Fruit fly (Drosophila melanogaster) whole organism, embryonic: ENCODE measurements around the gene mRpL49.

Experiments
- Ada2b ChIP-seq: fragments of 200-800 bp; sonication (Bioruptor generic); IDR thresholded peaks from 2 replicates; pipeline ENCODE4 v1.3.6; 2022; ENCODE audit warnings: missing biosample characterization, missing genetic modification characterization
- CG10543 ChIP-seq: fragments of 200-800 bp; sonication (Bioruptor generic); optimal IDR thresholded peaks from 3 replicates; lab custom pipeline; 2017; ENCODE audit warnings: missing biosample characterization, mild to moderate bottlenecking, missing genetic modification characterization, moderate library complexity
- CG10654 ChIP-seq: fragments of 200-800 bp; sonication (Bioruptor generic); optimal IDR thresholded peaks from 2 replicates; lab custom pipeline; 2016; ENCODE audit warnings: missing biosample characterization, missing genetic modification characterization
- CG11504 ChIP-seq: fragments of 200-800 bp; sonication (Bioruptor generic); optimal IDR thresholded peaks from 3 replicates; lab custom pipeline; 2019; ENCODE audit warnings: missing biosample characterization, mild to moderate bottlenecking, missing genetic modification characterization, moderate library complexity
- CG15479 ChIP-seq: fragments of 200-800 bp; sonication (Bioruptor generic); optimal IDR thresholded peaks from 3 replicates; lab custom pipeline; 2019; ENCODE audit warnings: missing biosample characterization, mild to moderate bottlenecking, missing genetic modification characterization, moderate library complexity
- CG16863 ChIP-seq: fragments of 200-800 bp; sonication (Bioruptor generic); optimal IDR thresholded peaks from 3 replicates; lab custom pipeline; 2016; ENCODE audit warnings: missing biosample characterization, missing genetic modification characterization
- CG2712 ChIP-seq: fragments of 200-800 bp; optimal IDR thresholded peaks from 3 replicates; lab custom pipeline; 2019; ENCODE audit warnings: missing biosample characterization, mild to moderate bottlenecking, missing genetic modification characterization, moderate library complexity
- CG31224 ChIP-seq: fragments of 200-800 bp; sonication (Bioruptor generic); IDR thresholded peaks from 2 replicates; pipeline ENCODE4 v1.3.6; 2022; ENCODE audit warnings: missing biosample characterization, missing genetic modification characterization
- CG32532 ChIP-seq: fragments of 200-800 bp; sonication (Bioruptor generic); IDR thresholded peaks from 2 replicates; pipeline ENCODE4 v1.3.6; 2022; ENCODE audit warnings: missing biosample characterization, missing genetic modification characterization
- CG4282 ChIP-seq: fragments of 200-800 bp; sonication (Bioruptor generic); optimal IDR thresholded peaks from 2 replicates; lab custom pipeline; 2016; ENCODE audit warnings: missing biosample characterization, missing genetic modification characterization
- CG7786 ChIP-seq: fragments of 200-800 bp; sonication (Bioruptor generic); optimal IDR thresholded peaks from 2 replicates; lab custom pipeline; 2016; ENCODE audit warnings: missing biosample characterization, missing genetic modification characterization
- CG9727 ChIP-seq: fragments of 200-800 bp; sonication (Bioruptor generic); optimal IDR thresholded peaks from 3 replicates; lab custom pipeline; 2017; ENCODE audit warnings: missing biosample characterization, mild to moderate bottlenecking, missing genetic modification characterization
- Ets65A ChIP-seq: fragments of 200-800 bp; sonication (Bioruptor generic); peaks from one replicate; lab custom pipeline; 2016; ENCODE audit warnings: missing biosample characterization, missing genetic modification characterization
- Med ChIP-seq: fragments of 200-800 bp; sonication (Bioruptor generic); peaks from one replicate; lab custom pipeline; 2016; ENCODE audit warnings: missing biosample characterization, missing genetic modification characterization, mild to moderate bottlenecking, inconsistent platforms, moderate library complexity
- Mes4 ChIP-seq: fragments of 200-800 bp; sonication (Bioruptor generic); optimal IDR thresholded peaks from 2 replicates; lab custom pipeline; 2016; ENCODE audit warnings: missing biosample characterization, missing genetic modification characterization
- Side ChIP-seq: fragments of 200-800 bp; sonication (Bioruptor generic); optimal IDR thresholded peaks from 2 replicates; lab custom pipeline; 2016; ENCODE audit warnings: missing biosample characterization, missing genetic modification characterization
- Sox100B ChIP-seq: fragments of 200-800 bp; sonication (Bioruptor generic); optimal IDR thresholded peaks from 3 replicates; lab custom pipeline; 2018; ENCODE audit warnings: missing biosample characterization, mild to moderate bottlenecking, missing genetic modification characterization
- Ssrp ChIP-seq: fragments of 200-800 bp; sonication (Bioruptor generic); optimal IDR thresholded peaks from 2 replicates; lab custom pipeline; 2018; ENCODE audit warnings: missing biosample characterization, mild to moderate bottlenecking, missing genetic modification characterization, moderate library complexity
- Xrp1 ChIP-seq: fragments of 200-800 bp; sonication (Bioruptor generic); IDR thresholded peaks from 2 replicates; pipeline ENCODE4 v1.3.6; 2022; ENCODE audit warnings: missing biosample characterization, missing genetic modification characterization
- ap ChIP-seq: fragments of 200-800 bp; sonication (Bioruptor generic); IDR thresholded peaks from 2 replicates; pipeline ENCODE4 v1.3.6; 2022; ENCODE audit warnings: missing biosample characterization, missing genetic modification characterization
- ara ChIP-seq: fragments of 200-800 bp; sonication (Bioruptor generic); IDR thresholded peaks from 2 replicates; pipeline ENCODE4 v1.3.6; 2022; ENCODE audit warnings: missing biosample characterization, missing genetic modification characterization
- ato ChIP-seq: fragments of 200-800 bp; sonication (Bioruptor generic); IDR thresholded peaks from 2 replicates; pipeline ENCODE4 v1.3.6; 2022; ENCODE audit warnings: missing biosample characterization, missing genetic modification characterization; ENCODE audit not compliant: partially characterized antibody
- br ChIP-seq: fragments of >200 bp; optimal IDR thresholded peaks from 2 replicates; lab custom pipeline; 2017
- bsh ChIP-seq, 2 experiments: fragments of 200-800 bp; sonication (Bioruptor generic); optimal IDR thresholded peaks; 2 replicates each; lab custom pipeline; 2017 to 2018; ENCODE audit warnings: mild to moderate bottlenecking in 2 of 2, missing biosample characterization in 2 of 2, missing genetic modification characterization in 2 of 2, moderate library complexity in 1 of 2
- btn ChIP-seq: fragments of 200-800 bp; sonication (Bioruptor generic); optimal IDR thresholded peaks from 2 replicates; lab custom pipeline; 2016; ENCODE audit warnings: missing biosample characterization, missing genetic modification characterization
- cg ChIP-seq: fragments of 200-800 bp; sonication (Bioruptor generic); optimal IDR thresholded peaks from 3 replicates; lab custom pipeline; 2019; ENCODE audit warnings: missing biosample characterization, mild to moderate bottlenecking, missing genetic modification characterization, moderate library complexity
- chif ChIP-seq, 2 experiments: fragments of 200-800 bp; sonication (Bioruptor generic); optimal IDR thresholded peaks; 3 replicates each; lab custom pipeline; 2016; ENCODE audit warnings: missing biosample characterization in 2 of 2, missing genetic modification characterization in 2 of 2
- cwo ChIP-seq: fragments of 200-800 bp; sonication (Bioruptor generic); optimal IDR thresholded peaks from 3 replicates; lab custom pipeline; 2017; ENCODE audit warnings: missing biosample characterization, missing genetic modification characterization, mild to moderate bottlenecking, moderate library complexity, missing genetic modification reagents
- danr ChIP-seq: fragments of 200-800 bp; sonication (Bioruptor generic); IDR thresholded peaks from 2 replicates; pipeline ENCODE4 v1.3.6; 2022; ENCODE audit warnings: missing biosample characterization, missing genetic modification characterization
- dpn ChIP-seq, 2 experiments: fragments of 200-800 bp; sonication (Bioruptor generic); optimal IDR thresholded peaks; 3 replicates each; lab custom pipeline; 2016; ENCODE audit warnings: missing biosample characterization in 2 of 2, missing genetic modification characterization in 2 of 2
- emc ChIP-seq: fragments of 200-800 bp; sonication (Bioruptor generic); optimal IDR thresholded peaks from 2 replicates; lab custom pipeline; 2016; ENCODE audit warnings: missing biosample characterization, missing genetic modification characterization
- en ChIP-seq: fragments of 200-800 bp; sonication (Bioruptor generic); optimal IDR thresholded peaks from 2 replicates; lab custom pipeline; 2016; ENCODE audit warnings: missing biosample characterization, missing genetic modification characterization
- ewg ChIP-seq: fragments of 200-800 bp; sonication (Bioruptor generic); optimal IDR thresholded peaks from 3 replicates; lab custom pipeline; 2017; ENCODE audit warnings: mild to moderate bottlenecking, missing biosample characterization, missing genetic modification reagents, missing genetic modification characterization
- exex ChIP-seq: fragments of 200-800 bp; sonication (Bioruptor generic); optimal IDR thresholded peaks from 4 replicates; lab custom pipeline; 2018; ENCODE audit warnings: missing biosample characterization, mild to moderate bottlenecking, missing genetic modification characterization, moderate library complexity
- gce ChIP-seq: fragments of 200-800 bp; sonication (Bioruptor generic); IDR thresholded peaks from 3 replicates; pipeline ENCODE4 v1.3.6; 2022; ENCODE audit warnings: missing biosample characterization, missing genetic modification characterization
- gro ChIP-seq: fragments of 200-800 bp; sonication (Bioruptor generic); optimal IDR thresholded peaks from 2 replicates; lab custom pipeline; 2016; ENCODE audit warnings: missing biosample characterization, missing genetic modification characterization
- hbn ChIP-seq: fragments of 200-800 bp; sonication (Bioruptor generic); IDR thresholded peaks from 2 replicates; pipeline ENCODE4 v1.3.6; 2022; ENCODE audit warnings: missing biosample characterization, missing genetic modification characterization; ENCODE audit not compliant: partially characterized antibody
- inv ChIP-seq: fragments of 200-800 bp; sonication (Bioruptor generic); IDR thresholded peaks from 2 replicates; pipeline ENCODE4 v1.3.6; 2022; ENCODE audit warnings: missing biosample characterization, missing genetic modification characterization; ENCODE audit not compliant: partially characterized antibody
- kah ChIP-seq: fragments of 200-800 bp; sonication (Bioruptor generic); optimal IDR thresholded peaks from 2 replicates; lab custom pipeline; 2018; ENCODE audit warnings: missing biosample characterization, mild to moderate bottlenecking, missing genetic modification characterization
- kni ChIP-seq: fragments of 200-800 bp; sonication (Bioruptor generic); optimal IDR thresholded peaks from 3 replicates; lab custom pipeline; 2017; ENCODE audit warnings: mild to moderate bottlenecking, missing biosample characterization, missing genetic modification reagents, missing genetic modification characterization
- onecut ChIP-seq: fragments of 200-800 bp; sonication (Bioruptor generic); IDR thresholded peaks from 2 replicates; pipeline ENCODE4 v1.3.6; 2022; ENCODE audit warnings: missing biosample characterization, missing genetic modification characterization
- otp ChIP-seq: fragments of 200-800 bp; sonication (Bioruptor generic); IDR thresholded peaks from 3 replicates; pipeline ENCODE4, ENCODE4 v1.3.6; 2022; ENCODE audit warnings: missing biosample characterization, missing genetic modification characterization
- p53 ChIP-seq: fragments of 200-800 bp; sonication (Bioruptor generic); optimal IDR thresholded peaks from 2 replicates; lab custom pipeline; 2016; ENCODE audit warnings: missing biosample characterization, missing genetic modification characterization
- pho ChIP-seq: fragments of 200-800 bp; sonication (Bioruptor generic); optimal IDR thresholded peaks from 2 replicates; lab custom pipeline; 2016; ENCODE audit warnings: missing biosample characterization, missing genetic modification characterization
- salm ChIP-seq: fragments of 200-800 bp; sonication (Bioruptor generic); optimal IDR thresholded peaks from 2 replicates; lab custom pipeline; 2018; ENCODE audit warnings: missing biosample characterization, mild to moderate bottlenecking, missing genetic modification characterization
- scrt ChIP-seq: fragments of 200-800 bp; sonication (Bioruptor generic); optimal IDR thresholded peaks from 2 replicates; lab custom pipeline; 2018; ENCODE audit warnings: missing biosample characterization, mild to moderate bottlenecking, missing genetic modification characterization, moderate library complexity
- sisA ChIP-seq: fragments of 200-800 bp; sonication (Bioruptor generic); IDR thresholded peaks from 2 replicates; pipeline ENCODE4 v1.3.6; 2022; ENCODE audit warnings: missing biosample characterization, missing genetic modification characterization
- stwl ChIP-seq: fragments of 200-800 bp; sonication (Bioruptor generic); optimal IDR thresholded peaks from 3 replicates; lab custom pipeline; 2018; ENCODE audit warnings: missing biosample characterization, mild to moderate bottlenecking, missing genetic modification characterization, moderate library complexity
- sug ChIP-seq: fragments of 200-800 bp; optimal IDR thresholded peaks from 2 replicates; lab custom pipeline; 2019; ENCODE audit warnings: missing biosample characterization, mild to moderate bottlenecking, missing genetic modification characterization, moderate library complexity
- tll ChIP-seq, 2 experiments: fragments of 200-800 bp in 1 of 2; fragments of >200 bp in 1 of 2; sonication (Bioruptor generic) in 1 of 2; optimal IDR thresholded peaks; 2 replicates each; lab custom pipeline; 2017 to 2019; ENCODE audit warnings: missing biosample characterization in 2 of 2, missing genetic modification characterization in 2 of 2, mild to moderate bottlenecking in 1 of 2, moderate library complexity in 1 of 2
- unpg ChIP-seq: fragments of 200-800 bp; sonication (Bioruptor generic); optimal IDR thresholded peaks from 3 replicates; lab custom pipeline; 2018; ENCODE audit warnings: missing biosample characterization, mild to moderate bottlenecking, missing genetic modification characterization, moderate library complexity
- zen ChIP-seq: fragments of 200-800 bp; sonication (Bioruptor generic); optimal IDR thresholded peaks from 3 replicates; lab custom pipeline; 2018; ENCODE audit warnings: missing biosample characterization, mild to moderate bottlenecking, missing genetic modification characterization, moderate library complexity

mRpL49 gene

dm6 chrX:12887549-12887948 is 19.4 kb upstream of the mRpL49 start (continued):
- TF ChIP-seq CG4282 (no peak), CG15479 (no peak), ewg (no peak), Mes4 (GFP tag; lab: Kevin White, UChicago) (no peak), CG31224 (no peak), p53 (GFP tag; lab: Kevin White, UChicago) (no peak), CG10543 (no peak), CG11504 (tag; lab: Kevin White, UChicago) (peak; percentile 19), Ssrp (tag; lab: Kevin White, UChicago) (no peak), exex (tag; lab: Kevin White, UChicago) (no peak), br (lab: Kevin White, UChicago) (no peak), emc (GFP tag; lab: Kevin White, UChicago) (no peak), salm (no peak), Sox100B (no peak), onecut (GFP tag; lab: Robert Waterston, UW) (no peak), cg (no peak), hbn (GFP tag; lab: Robert Waterston, UW) (no peak), gce (no peak), btn (GFP tag; lab: Kevin White, UChicago) (no peak), CG10654 (GFP tag; lab: Kevin White, UChicago) (no peak), stwl (tag; lab: Kevin White, UChicago) (no peak), bsh (GFP tag; optimal IDR thresholded peaks at IDR 0.05; lab: Kevin White, UChicago) (peak in 1 of 2 experiments; percentile 24), CG32532 (GFP tag; lab: Robert Waterston, UW) (no peak), Med (peak; percentile 48), inv (GFP tag; lab: Robert Waterston, UW) (no peak), en (GFP tag; lab: Kevin White, UChicago) (no peak), gro (GFP tag; lab: Kevin White, UChicago) (no peak), otp (GFP tag; lab: Robert Waterston, UW) (no peak), kah (GFP tag; lab: Kevin White, UChicago) (no peak), scrt (no peak), CG9727 (GFP tag; lab: Kevin White, UChicago) (peak; percentile 1), Ada2b (0 out of 2 replicates have a peak, but pooled peaks have one; percentile 36), kni (GFP tag; lab: Kevin White, UChicago) (no peak), Side (GFP tag; lab: Kevin White, UChicago) (no peak), sug (tag; lab: Kevin White, UChicago) (no peak), unpg (no peak), CG7786 (no peak), zen (tag; lab: Kevin White, UChicago) (peak; percentile 55), ato (no peak), CG16863 (GFP tag; lab: Kevin White, UChicago) (no peak), chif (GFP tag; optimal IDR thresholded peaks at IDR 0.05; lab: Kevin White, UChicago) (no peak), tll (GFP tag; optimal IDR thresholded peaks at IDR 0.05; lab: Kevin White, UChicago) (no peak), Xrp1 (peak; percentile 20; the same call in 1 of the 2 replicates), pho (GFP tag; lab: Kevin White, UChicago) (no peak), dpn (GFP tag; optimal IDR thresholded peaks at IDR 0.05; lab: Kevin White, UChicago) (no peak), cwo (GFP tag; lab: Kevin White, UChicago) (no peak), ara (no peak), sisA (peak; percentile 49), Ets65A (peak; percentile 75), CG2712 (tag; lab: Kevin White, UChicago) (no peak), ap (GFP tag; lab: Robert Waterston, UW) (no peak), danr (no peak)
